Worm (Caenorhabditis elegans) whole organism, late embryonic: ENCODE measurements around the gene F54B11.9.

Source experiments
- K09A11.1 ChIP-seq: sonication (generic microtip); optimal IDR thresholded peaks from 2 replicates; lab custom pipeline; 2017; ENCODE audit warnings: antibody characterized with exemption, mild to moderate bottlenecking, missing genetic modification characterization, missing compliant biosample characterization; ENCODE audit not compliant: insufficient read depth
- ceh-30 ChIP-seq: fragments of 150-350 bp; optimal IDR thresholded peaks from 2 replicates; lab custom pipeline; 2014; ENCODE audit warnings: missing biosample characterization, missing genetic modification characterization
- ceh-9 ChIP-seq: sonication (generic microtip); optimal IDR thresholded peaks from 2 replicates; lab custom pipeline; 2016; ENCODE audit warnings: mild to moderate bottlenecking, missing genetic modification characterization, inconsistent platforms, missing compliant biosample characterization
- nhr-11 ChIP-seq: fragments of 150-350 bp; optimal IDR thresholded peaks from 2 replicates; lab custom pipeline; 2014; ENCODE audit warnings: missing biosample characterization, missing genetic modification characterization

DNA sequence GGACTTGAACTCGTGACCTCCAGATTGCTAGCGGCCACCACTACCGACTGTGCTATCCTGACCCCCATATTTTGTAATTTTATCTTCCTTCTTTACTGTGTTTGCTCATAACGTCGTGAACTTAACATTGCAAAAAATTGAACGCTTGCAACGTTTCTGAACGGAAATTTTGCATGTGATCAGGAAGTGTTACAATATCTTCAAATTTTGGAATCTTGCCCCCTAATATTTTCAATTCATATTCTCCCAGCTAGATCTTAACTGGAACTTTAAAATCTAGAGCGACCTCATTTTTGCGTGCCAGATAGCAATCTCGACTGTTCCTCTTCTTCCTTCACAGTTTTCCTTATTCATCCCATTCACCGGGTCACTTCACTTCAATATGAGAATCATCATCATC lies 23.5 kb upstream of the F54B11.9 start, which contains the start of gene F54B11.10:
- TF ChIP-seq K09A11.1 (tag; lab: Kevin White, UChicago) (no peak), nhr-11 (no peak), ceh-9 (tag; lab: Kevin White, UChicago) (no peak), ceh-30 (tag; lab: Kevin White, UChicago) (no peak)
